Fruit fly (Drosophila melanogaster) Kc167 (cell line): ENCODE results near the gene CG33262.

Source experiments
- Sin3A ChIP-seq: fragments of >200 bp; optimal IDR thresholded peaks from 2 replicates; lab custom pipeline; 2018; ENCODE audit warnings: missing external identifiers
- h ChIP-seq: fragments of >200 bp; optimal IDR thresholded peaks from 3 replicates; lab custom pipeline; 2018; ENCODE audit warnings: missing external identifiers

DNA sequence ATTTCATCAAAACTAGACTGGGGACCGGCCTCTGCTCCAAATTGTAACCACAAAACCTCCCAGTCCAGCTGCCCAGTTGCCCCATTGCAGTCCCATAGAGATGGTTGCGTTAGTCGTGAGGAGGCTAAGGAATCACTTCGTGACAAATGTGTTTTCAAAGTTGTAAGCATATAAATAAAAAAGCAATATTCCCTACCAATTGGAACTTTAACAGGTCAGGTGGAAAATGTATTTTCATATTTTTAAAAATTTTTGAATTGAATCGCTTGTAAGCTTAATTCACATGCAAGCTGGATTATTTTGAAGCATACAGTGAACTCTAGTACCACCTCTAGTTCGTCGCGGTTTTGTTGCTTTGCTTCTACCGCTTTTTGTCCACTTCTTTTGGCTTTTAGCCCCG, 44.3 kb downstream of the CG33262 start:
- TF ChIP-seq h = no peak
- no peak for TF ChIP-seq Sin3A (lab: Kevin White, UChicago)
